Worm (Caenorhabditis elegans) whole organism, L4/young adult: ENCODE results near the gene C17G1.2.

Source experiments
- W03F9.2 ChIP-seq: fragments of 150-350 bp; optimal IDR thresholded peaks from 2 replicates; lab custom pipeline; 2014; ENCODE audit warnings: missing biosample characterization, missing genetic modification characterization
- dao-5 ChIP-seq: sonication (generic microtip); optimal IDR thresholded peaks from 2 replicates; lab custom pipeline; 2016; ENCODE audit warnings: missing genotype, missing genetic modification characterization, moderate library complexity, missing compliant biosample characterization
- him-1 ChIP-seq: sonication (generic microtip); optimal IDR thresholded peaks from 2 replicates; lab custom pipeline; 2016; ENCODE audit warnings: missing genotype, missing genetic modification reagents, missing genetic modification characterization, missing compliant biosample characterization

C17G1.2 gene

DNA sequence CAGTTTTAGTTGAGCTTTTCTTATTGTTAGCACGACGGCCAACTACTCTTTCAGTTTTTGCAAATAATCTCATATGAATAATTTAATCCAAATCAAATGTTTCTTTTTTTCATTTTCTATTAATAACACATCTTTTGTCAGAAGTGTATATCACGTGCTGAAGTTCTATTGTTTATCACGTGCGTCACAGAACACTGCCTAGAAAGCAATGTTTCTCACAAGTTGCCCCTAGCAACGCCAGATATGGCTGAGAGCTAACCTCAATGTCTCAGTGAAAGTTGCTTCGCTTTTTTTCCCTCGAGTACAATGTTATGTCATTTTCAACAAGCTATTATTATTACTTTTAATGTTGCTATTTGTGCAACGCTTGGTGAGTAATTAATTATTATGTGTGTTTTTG lies 6.6 kb downstream of the C17G1.2 start:
- TF ChIP-seq W03F9.2 (tag; lab: Kevin White, UChicago): no peak
- no peak for TF ChIP-seq him-1 (tag; lab: Kevin White, UChicago)

DNA sequence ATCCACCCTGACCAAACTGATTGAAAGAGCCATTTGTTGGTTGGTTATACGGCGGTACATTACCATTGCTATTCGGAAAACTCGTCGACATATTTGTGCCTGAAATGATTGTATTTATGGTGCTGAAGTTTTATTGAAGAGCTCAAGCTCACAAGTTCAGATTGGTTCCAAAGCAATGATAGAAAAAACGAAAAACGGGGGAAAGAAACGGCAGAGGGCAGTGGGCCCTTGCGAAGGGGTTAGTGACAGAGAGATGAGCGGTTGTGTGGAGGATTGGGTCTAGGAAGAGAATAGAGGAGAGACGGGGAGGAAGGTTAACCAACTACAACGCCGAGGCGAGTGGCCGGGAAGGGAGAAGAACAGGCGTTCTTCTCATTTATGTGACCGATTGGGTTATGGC lies 10.0 kb downstream of the C17G1.2 start, which contains the start of gene nra-3:
nra-3 (minus strand) TSS at position 101 of the 400 bp plus-strand sequence.
- TF ChIP-seq him-1 (tag; lab: Kevin White, UChicago): no peak
- no peak for TF ChIP-seq W03F9.2 (tag; lab: Kevin White, UChicago)
- TF ChIP-seq dao-5 (tag; lab: Kevin White, UChicago): no peak

DNA sequence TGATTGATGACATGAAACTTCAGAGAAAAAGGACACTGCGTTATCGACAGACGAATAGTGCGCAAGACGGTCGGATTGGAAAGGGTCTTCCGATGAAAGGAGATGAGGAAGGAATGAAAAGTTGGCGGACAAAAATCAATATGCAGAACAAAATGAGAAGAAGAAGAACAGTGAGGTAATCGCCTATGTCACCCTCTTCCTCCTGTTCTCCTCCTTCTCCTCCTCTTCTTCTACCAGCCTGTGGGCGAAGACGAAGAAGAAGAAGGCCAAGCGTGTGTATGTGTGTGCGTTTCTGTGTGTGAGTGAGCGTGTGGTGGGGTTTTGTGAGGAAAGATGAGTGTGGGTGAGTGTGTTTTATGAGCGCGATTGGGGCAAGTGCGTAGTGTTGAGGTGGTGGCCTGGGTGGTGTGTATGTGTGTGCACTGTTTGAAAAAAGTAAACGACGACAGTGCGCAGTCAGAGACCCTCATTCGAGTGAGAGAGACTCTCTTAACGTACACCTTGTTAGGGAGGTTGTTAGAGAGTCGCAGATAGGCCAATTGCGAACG lies 10.9 kb downstream of the C17G1.2 start, which contains the start of gene tsp-21:
tsp-21 (plus strand) TSS at position 146 of the 548 bp plus-strand sequence.
- TF ChIP-seq him-1 (tag; lab: Kevin White, UChicago): no peak
- TF ChIP-seq W03F9.2 (tag; lab: Kevin White, UChicago): peak; percentile 66
- no peak for TF ChIP-seq dao-5 (tag; lab: Kevin White, UChicago)

DNA sequence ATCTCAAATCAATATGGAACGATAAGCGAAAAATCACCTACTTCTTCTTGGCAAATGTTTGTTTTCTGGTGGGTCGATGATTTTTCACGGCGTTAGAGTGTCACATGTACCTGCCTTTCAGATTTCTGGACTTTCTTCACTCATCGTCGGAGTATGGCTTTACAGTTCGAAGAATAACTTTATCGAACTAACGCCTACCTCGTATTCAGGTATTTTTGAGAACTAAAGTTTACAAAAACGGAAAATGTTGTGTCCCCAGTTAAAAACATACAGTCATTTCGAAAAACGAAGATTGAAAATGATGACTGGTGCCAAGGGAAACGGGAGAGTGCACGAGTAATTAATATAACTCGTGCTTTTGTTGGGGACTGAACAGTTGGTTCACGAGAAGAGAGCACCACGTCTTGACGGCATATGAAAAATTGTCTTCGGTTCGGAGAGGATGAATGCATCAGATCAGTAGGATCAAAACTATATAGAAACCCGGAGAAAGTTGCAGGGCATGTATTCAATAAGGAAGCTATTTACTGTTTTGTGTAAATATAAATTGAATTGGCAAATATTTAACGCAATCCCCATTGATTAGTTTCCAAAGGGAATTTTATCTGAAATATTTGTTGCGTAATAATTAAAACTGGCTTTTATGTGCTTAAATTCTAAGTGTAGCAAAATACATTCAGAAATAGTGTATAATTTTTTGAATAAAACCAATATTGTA lies 12.1 kb downstream of the C17G1.2 start:
- no peak for TF ChIP-seq dao-5 (tag; lab: Kevin White, UChicago)

DNA sequence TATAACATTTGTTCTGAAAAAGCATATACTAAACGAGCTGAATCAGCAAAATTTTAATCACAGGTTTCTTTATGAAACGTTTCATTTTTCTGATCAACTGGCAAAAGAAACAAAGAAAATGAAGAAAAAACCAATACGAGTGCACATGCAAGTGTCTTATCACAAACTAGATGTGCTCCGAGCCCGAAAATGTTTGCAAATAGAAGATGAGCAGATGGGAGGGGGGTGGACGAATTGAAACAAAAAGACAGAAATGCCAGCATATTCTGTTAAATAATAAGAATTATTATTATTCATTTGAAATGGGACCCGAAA lies 12.6 kb downstream of the C17G1.2 start:
- no peak for TF ChIP-seq dao-5 (tag; lab: Kevin White, UChicago)
- no peak for TF ChIP-seq W03F9.2 (tag; lab: Kevin White, UChicago)
- TF ChIP-seq him-1 (tag; lab: Kevin White, UChicago): no peak

DNA sequence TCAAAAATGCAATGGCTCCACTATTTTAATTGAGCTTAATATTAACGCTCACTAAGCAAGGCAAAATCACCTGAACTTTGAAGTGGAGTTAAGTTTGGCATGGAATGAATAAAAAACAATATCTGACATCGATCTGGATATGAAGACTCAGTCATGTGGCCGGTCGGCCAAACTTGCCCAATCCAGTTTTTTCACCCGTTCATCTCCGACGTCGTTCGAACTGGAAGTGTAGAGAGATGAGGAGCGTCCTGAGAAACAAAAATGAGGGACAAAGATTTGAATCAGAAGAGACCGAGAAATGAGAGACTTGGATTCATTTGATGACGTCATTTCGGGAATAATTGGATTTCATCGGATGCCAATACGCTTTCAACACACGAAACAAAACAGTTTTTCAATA lies 16.7 kb downstream of the C17G1.2 start:
- TF ChIP-seq W03F9.2 (tag; lab: Kevin White, UChicago): no peak
- TF ChIP-seq him-1 (tag; lab: Kevin White, UChicago): no peak
- no peak for TF ChIP-seq dao-5 (tag; lab: Kevin White, UChicago)

DNA sequence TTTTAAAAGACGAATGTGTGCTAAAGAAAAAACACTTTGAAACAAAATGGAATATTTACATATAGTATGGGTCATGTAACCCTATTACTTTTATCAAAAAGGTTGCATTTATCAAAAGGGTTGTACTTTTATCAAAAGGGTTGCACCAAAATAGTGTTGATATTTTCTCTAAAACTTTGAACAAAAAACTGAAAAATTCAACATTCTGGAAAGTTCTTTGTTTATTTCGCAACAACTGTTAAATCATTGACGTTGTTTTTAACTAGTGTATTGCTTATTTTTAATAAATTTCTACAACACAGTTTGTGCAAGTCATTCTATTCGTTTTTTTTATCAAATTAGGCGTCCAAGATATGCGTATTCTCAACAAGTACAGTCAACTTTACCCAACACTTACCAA lies 17.2 kb downstream of the C17G1.2 start, which contains the start of the genes C17G1.5 and C17G1.14:
C17G1.5 (plus strand) TSS at position 266 of the 400 bp plus-strand sequence.
C17G1.14 (plus strand) TSS at position 277 of the 400 bp plus-strand sequence.
- no peak for TF ChIP-seq dao-5 (tag; lab: Kevin White, UChicago)
- no peak for TF ChIP-seq W03F9.2 (tag; lab: Kevin White, UChicago)
- no peak for TF ChIP-seq him-1 (tag; lab: Kevin White, UChicago)

DNA sequence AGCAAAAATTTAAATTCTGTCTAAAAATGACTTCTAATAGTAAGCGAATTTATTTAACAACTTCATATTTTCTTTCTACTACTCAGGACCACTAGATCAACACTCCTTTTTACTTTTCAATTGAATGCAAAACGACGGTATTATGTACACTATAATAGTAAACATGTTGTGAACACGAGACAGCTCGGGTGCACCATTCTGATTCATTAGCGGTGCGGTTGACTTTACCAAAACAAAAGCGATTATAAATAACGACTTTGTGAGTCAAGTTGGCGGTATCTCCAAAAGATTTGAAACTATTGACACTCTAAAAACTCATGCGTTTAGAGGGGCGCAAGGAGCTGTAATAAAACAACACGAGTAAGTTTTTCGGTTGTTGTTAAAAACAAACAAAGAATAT lies 19.2 kb downstream of the C17G1.2 start:
- TF ChIP-seq dao-5 (tag; lab: Kevin White, UChicago) (no peak), W03F9.2 (tag; lab: Kevin White, UChicago) (no peak), him-1 (tag; lab: Kevin White, UChicago) (no peak)

DNA sequence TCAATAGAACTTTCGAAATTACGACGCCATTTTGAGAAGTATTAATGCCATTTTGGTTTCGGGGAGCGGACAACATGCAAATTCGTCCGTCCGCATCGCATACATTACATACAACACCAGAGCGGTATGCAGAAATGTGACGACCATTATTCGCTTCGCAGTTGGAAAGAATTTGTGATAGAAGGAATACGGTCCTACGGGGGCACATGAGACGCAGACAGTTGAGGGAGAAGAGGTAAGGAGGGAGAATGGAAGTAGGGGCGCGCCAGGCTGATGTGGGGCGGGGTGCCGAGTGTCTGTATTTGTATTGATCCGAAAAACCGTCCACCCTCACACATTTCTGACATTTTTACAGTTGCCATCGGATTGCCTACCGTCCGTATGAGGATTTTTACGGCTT lies 20.0 kb downstream of the C17G1.2 start:
- TF ChIP-seq him-1 (tag; lab: Kevin White, UChicago) (no peak), W03F9.2 (tag; lab: Kevin White, UChicago) (no peak), dao-5 (tag; lab: Kevin White, UChicago) (no peak)

DNA sequence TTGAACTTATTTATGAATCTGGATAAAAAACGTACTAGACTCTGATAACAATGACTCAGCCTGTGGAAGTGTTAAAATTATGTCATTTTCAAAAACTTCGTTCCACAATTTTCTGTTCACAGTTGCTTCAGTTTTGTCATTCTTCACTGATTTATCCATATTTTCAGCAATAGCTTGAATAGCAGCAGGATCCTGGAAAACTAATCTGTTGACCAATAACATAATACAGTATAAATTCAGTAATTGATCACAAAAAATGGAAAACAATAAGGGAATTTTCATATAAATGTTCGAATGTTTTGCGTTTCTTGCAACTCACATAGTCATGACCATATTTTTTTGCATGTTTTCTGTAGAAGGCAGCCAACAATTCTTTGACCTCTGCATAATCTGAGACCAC lies 27.2 kb downstream of the C17G1.2 start:
- no peak for TF ChIP-seq him-1 (tag; lab: Kevin White, UChicago)
- no peak for TF ChIP-seq W03F9.2 (tag; lab: Kevin White, UChicago)
- no peak for TF ChIP-seq dao-5 (tag; lab: Kevin White, UChicago)

DNA sequence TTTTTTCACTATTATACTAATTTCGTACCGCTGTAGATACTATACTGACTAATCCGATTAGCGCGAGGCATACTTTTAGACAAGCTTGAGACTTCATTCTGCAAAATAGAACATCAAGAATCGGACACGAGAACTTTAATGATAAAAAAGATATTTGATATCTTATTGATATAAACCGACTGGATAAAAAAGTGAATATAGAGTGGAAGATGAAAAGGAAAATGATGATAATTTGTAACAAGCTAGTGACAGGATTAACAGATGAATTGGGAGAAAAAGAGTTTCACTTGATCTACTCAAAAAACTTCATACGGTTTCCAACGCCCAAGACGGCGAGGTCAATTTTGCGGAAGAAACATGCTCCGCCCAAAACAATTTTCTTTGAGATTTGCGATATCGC lies 27.6 kb downstream of the C17G1.2 start, which contains the start of gene nas-37:
nas-37 (minus strand) TSS at position 101 of the 400 bp plus-strand sequence.
- TF ChIP-seq W03F9.2 (tag; lab: Kevin White, UChicago) (no peak), dao-5 (tag; lab: Kevin White, UChicago) (no peak), him-1 (tag; lab: Kevin White, UChicago) (no peak)

DNA sequence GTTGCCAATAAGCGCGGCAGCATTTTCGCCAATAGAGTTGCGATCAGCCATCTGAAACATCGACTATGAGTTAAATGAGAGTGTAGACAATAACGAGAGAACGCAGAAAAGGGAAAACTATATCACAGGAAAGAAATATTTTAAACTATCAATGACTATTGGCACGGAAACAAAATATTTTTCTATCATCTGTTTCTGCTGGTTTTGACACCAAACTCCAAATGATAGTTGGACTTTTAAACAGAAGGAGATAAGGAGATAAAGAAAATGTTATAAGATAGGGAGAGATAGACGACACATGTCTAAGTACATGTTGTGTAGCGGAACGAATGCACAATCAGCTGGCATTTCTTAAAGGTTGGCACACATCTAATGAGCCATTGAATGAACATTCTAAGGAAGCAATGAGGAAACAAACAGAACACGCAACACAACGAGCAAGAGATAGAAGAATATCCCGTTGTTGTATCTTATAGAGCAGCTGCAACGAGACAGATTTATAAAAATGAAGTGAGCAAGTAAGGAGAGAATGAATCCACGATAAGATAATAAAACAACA lies 33.2 kb downstream of the C17G1.2 start, which contains the start of gene cysl-1:
cysl-1 (minus strand) TSS at position 51 of the 559 bp plus-strand sequence.
- TF ChIP-seq W03F9.2 (tag; lab: Kevin White, UChicago) (no peak), dao-5 (tag; lab: Kevin White, UChicago) (no peak), him-1 (tag; lab: Kevin White, UChicago) (no peak)

DNA sequence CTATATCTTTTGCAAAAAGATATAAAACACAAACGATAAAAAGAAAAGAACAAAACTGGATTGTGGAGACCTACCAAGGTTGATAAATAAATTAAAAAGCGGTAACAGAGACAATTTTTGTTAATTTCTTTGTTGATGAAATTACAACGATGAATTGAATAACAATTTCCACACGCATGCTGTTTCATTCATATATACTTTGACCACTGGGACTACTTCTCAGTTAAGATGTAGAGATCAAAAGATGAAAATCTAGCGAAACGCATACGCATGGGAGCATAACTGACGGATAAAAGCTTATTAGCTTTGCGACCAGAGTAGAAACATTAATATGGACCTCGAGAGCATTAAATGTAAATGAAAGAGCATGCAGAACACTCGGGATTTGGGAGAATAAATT lies 34.7 kb downstream of the C17G1.2 start:
- TF ChIP-seq W03F9.2 (tag; lab: Kevin White, UChicago): no peak
- TF ChIP-seq him-1 (tag; lab: Kevin White, UChicago): no peak
- no peak for TF ChIP-seq dao-5 (tag; lab: Kevin White, UChicago)
